Worm (Caenorhabditis elegans): ENCODE results near the gene best-21.

ce11 chrIV:15302151-15302550 lies at the start of gene best-21:
- TF ChIP-seq ztf-29 (GFP tag; IDR thresholded peaks at IDR 0.05) (no peak), ztf-23 (GFP tag; IDR thresholded peaks at IDR 0.05) (no peak), cog-1 (tag; optimal IDR thresholded peaks at IDR 0.05) (no peak), flt-1 (GFP tag; IDR thresholded peaks at IDR 0.05) (no peak)
